Fruit fly (Drosophila melanogaster) whole organism, embryonic: ENCODE data around the gene CG7650.

Experiments
- Asciz ChIP-seq: fragments of 200-800 bp; sonication (Bioruptor generic); optimal IDR thresholded peaks from 2 replicates; lab custom pipeline; 2017; ENCODE audit warnings: missing biosample characterization, mild to moderate bottlenecking, missing genetic modification characterization, missing genetic modification reagents
- Atf-2 ChIP-seq: fragments of 200-800 bp; sonication (Bioruptor generic); optimal IDR thresholded peaks from 2 replicates; lab custom pipeline; 2016; ENCODE audit warnings: missing biosample characterization, missing genetic modification characterization
- Awh ChIP-seq: fragments of 200-800 bp; sonication (Bioruptor generic); IDR thresholded peaks from 2 replicates; pipeline ENCODE4, ENCODE4 v1.3.6; 2022; ENCODE audit warnings: missing biosample characterization, missing genetic modification characterization
- Bteb2 ChIP-seq: fragments of 200-800 bp; sonication (Bioruptor generic); optimal IDR thresholded peaks from 2 replicates; lab custom pipeline; 2016; ENCODE audit warnings: missing biosample characterization, missing genetic modification characterization
- C15 ChIP-seq: fragments of 200-800 bp; sonication (Bioruptor generic); IDR thresholded peaks from 3 replicates; pipeline ENCODE4 v1.3.6; 2022; ENCODE audit warnings: missing biosample characterization, missing genetic modification characterization
- CG10274 ChIP-seq: fragments of 200-800 bp; sonication (Bioruptor generic); optimal IDR thresholded peaks from 3 replicates; lab custom pipeline; 2017; ENCODE audit warnings: missing biosample characterization, mild to moderate bottlenecking, missing genetic modification characterization
- CG10462 ChIP-seq: fragments of 200-800 bp; sonication (Bioruptor generic); optimal IDR thresholded peaks from 2 replicates; lab custom pipeline; 2016; ENCODE audit warnings: missing biosample characterization, missing genetic modification characterization
- CG10654 ChIP-seq: fragments of 200-800 bp; sonication (Bioruptor generic); optimal IDR thresholded peaks from 2 replicates; lab custom pipeline; 2016; ENCODE audit warnings: missing biosample characterization, missing genetic modification characterization
- CG15011 ChIP-seq: fragments of 200-800 bp; sonication (Bioruptor generic); optimal IDR thresholded peaks from 3 replicates; lab custom pipeline; 2018; ENCODE audit warnings: missing biosample characterization, mild to moderate bottlenecking, missing genetic modification characterization
- CG15269 ChIP-seq: fragments of 200-800 bp; sonication (Bioruptor generic); optimal IDR thresholded peaks from 2 replicates; lab custom pipeline; 2018; ENCODE audit warnings: missing biosample characterization, mild to moderate bottlenecking, missing genetic modification characterization, moderate library complexity
- CG15601 ChIP-seq: fragments of 200-800 bp; sonication (Bioruptor generic); optimal IDR thresholded peaks from 3 replicates; lab custom pipeline; 2019; ENCODE audit warnings: missing biosample characterization, mild to moderate bottlenecking, missing genetic modification characterization, moderate library complexity
- CG1647 ChIP-seq: fragments of 200-800 bp; sonication (Bioruptor generic); optimal IDR thresholded peaks from 3 replicates; lab custom pipeline; 2016; ENCODE audit warnings: missing biosample characterization, missing genetic modification characterization
- CG2199 ChIP-seq: fragments of 200-800 bp; sonication (Bioruptor generic); IDR thresholded peaks from 3 replicates; pipeline ENCODE4 v1.3.6; 2022; ENCODE audit warnings: missing biosample characterization, missing genetic modification characterization
- CG2678 ChIP-seq: fragments of 200-800 bp; sonication (Bioruptor generic); optimal IDR thresholded peaks from 3 replicates; lab custom pipeline; 2019; ENCODE audit warnings: missing biosample characterization, mild to moderate bottlenecking, missing genetic modification characterization, moderate library complexity
- CG2889 ChIP-seq: fragments of 200-800 bp; sonication (Bioruptor generic); IDR thresholded peaks from 3 replicates; pipeline ENCODE4 v1.3.6; 2022; ENCODE audit warnings: missing biosample characterization, missing genetic modification characterization
- CG4282 ChIP-seq: fragments of 200-800 bp; sonication (Bioruptor generic); optimal IDR thresholded peaks from 2 replicates; lab custom pipeline; 2016; ENCODE audit warnings: missing biosample characterization, missing genetic modification characterization
- CG7357 ChIP-seq: fragments of 200-800 bp; sonication (Bioruptor generic); IDR thresholded peaks from 3 replicates; pipeline ENCODE4 v1.3.6; 2022; ENCODE audit warnings: missing biosample characterization, missing genetic modification characterization
- CG7786 ChIP-seq: fragments of 200-800 bp; sonication (Bioruptor generic); optimal IDR thresholded peaks from 2 replicates; lab custom pipeline; 2016; ENCODE audit warnings: missing biosample characterization, missing genetic modification characterization
- CG8359 ChIP-seq: fragments of 200-800 bp; sonication (Bioruptor generic); optimal IDR thresholded peaks from 2 replicates; lab custom pipeline; 2017; ENCODE audit warnings: missing biosample characterization, mild to moderate bottlenecking, missing genetic modification characterization, borderline replicate concordance
- CG9215 ChIP-seq: fragments of 200-800 bp; sonication (Bioruptor generic); IDR thresholded peaks from 2 replicates; pipeline ENCODE4 v1.3.6; 2022; ENCODE audit warnings: missing biosample characterization, missing genetic modification characterization
- CG9876 ChIP-seq: fragments of 200-800 bp; sonication (Bioruptor generic); optimal IDR thresholded peaks from 2 replicates; lab custom pipeline; 2016; ENCODE audit warnings: missing biosample characterization, missing genetic modification characterization
- CG9932 ChIP-seq: fragments of 200-800 bp; sonication (Bioruptor generic); IDR thresholded peaks from 2 replicates; pipeline ENCODE4 v1.3.6; 2022; ENCODE audit warnings: missing biosample characterization, missing genetic modification characterization
- CoRest ChIP-seq: fragments of 200-800 bp; sonication (Bioruptor generic); optimal IDR thresholded peaks from 3 replicates; lab custom pipeline; 2018; ENCODE audit warnings: missing biosample characterization, mild to moderate bottlenecking, missing genetic modification characterization, moderate library complexity
- Dad ChIP-seq: fragments of 200-800 bp; sonication (Bioruptor generic); optimal IDR thresholded peaks from 3 replicates; lab custom pipeline; 2016; ENCODE audit warnings: missing biosample characterization, missing genetic modification characterization
- Dek ChIP-seq: fragments of 200-800 bp; sonication (Bioruptor generic); optimal IDR thresholded peaks from 3 replicates; lab custom pipeline; 2019; ENCODE audit warnings: missing biosample characterization, mild to moderate bottlenecking, missing genetic modification characterization, moderate library complexity
- Dip2 ChIP-seq: fragments of 200-800 bp; sonication (Bioruptor generic); IDR thresholded peaks from 2 replicates; pipeline ENCODE4 v1.3.6; 2022; ENCODE audit warnings: missing biosample characterization, missing genetic modification characterization
- Doc3 ChIP-seq: fragments of 200-800 bp; sonication (Bioruptor generic); IDR thresholded peaks from 3 replicates; pipeline ENCODE4 v1.3.6; 2022; ENCODE audit warnings: missing biosample characterization, missing genetic modification characterization; ENCODE audit not compliant: partially characterized antibody
- Fer2 ChIP-seq: fragments of 200-800 bp; sonication (Bioruptor generic); optimal IDR thresholded peaks from 2 replicates; lab custom pipeline; 2018; ENCODE audit warnings: missing biosample characterization, mild to moderate bottlenecking, missing genetic modification characterization, moderate library complexity
- Gsc ChIP-seq: fragments of 200-800 bp; sonication (Bioruptor generic); IDR thresholded peaks from 2 replicates; pipeline ENCODE4 v1.3.6; 2022; ENCODE audit warnings: missing biosample characterization, missing genetic modification characterization
- Hey ChIP-seq: fragments of 200-800 bp; sonication (Bioruptor generic); optimal IDR thresholded peaks from 3 replicates; lab custom pipeline; 2018; ENCODE audit warnings: missing biosample characterization, mild to moderate bottlenecking, missing genetic modification characterization
- NFAT ChIP-seq: fragments of 200-800 bp; sonication (Bioruptor generic); IDR thresholded peaks from 2 replicates; pipeline ENCODE4 v1.3.6; 2022; ENCODE audit warnings: missing biosample characterization, missing genetic modification characterization
- Pdp1 ChIP-seq, 2 experiments: fragments of 200-800 bp; sonication (Bioruptor generic); optimal IDR thresholded peaks; 3 replicates each; lab custom pipeline; 2016; ENCODE audit warnings: missing biosample characterization in 2 of 2, missing genetic modification characterization in 2 of 2, mild to moderate bottlenecking in 1 of 2, moderate library complexity in 1 of 2
- Sin3A ChIP-seq: fragments of >200 bp; optimal IDR thresholded peaks from 2 replicates; lab custom pipeline; 2018
- abd-A ChIP-seq: fragments of 200-800 bp; sonication (Bioruptor generic); optimal IDR thresholded peaks from 3 replicates; lab custom pipeline; 2019; ENCODE audit warnings: missing biosample characterization, mild to moderate bottlenecking, missing genetic modification characterization, moderate library complexity
- al ChIP-seq: fragments of 200-800 bp; sonication (Bioruptor generic); IDR thresholded peaks from 2 replicates; pipeline ENCODE4 v1.3.6; 2022; ENCODE audit warnings: missing biosample characterization, missing genetic modification characterization
- bsh ChIP-seq, 2 experiments: fragments of 200-800 bp; sonication (Bioruptor generic); optimal IDR thresholded peaks; 2 replicates each; lab custom pipeline; 2017 to 2018; ENCODE audit warnings: mild to moderate bottlenecking in 2 of 2, missing biosample characterization in 2 of 2, missing genetic modification characterization in 2 of 2, moderate library complexity in 1 of 2
- chif ChIP-seq, 2 experiments: fragments of 200-800 bp; sonication (Bioruptor generic); optimal IDR thresholded peaks; 3 replicates each; lab custom pipeline; 2016; ENCODE audit warnings: missing biosample characterization in 2 of 2, missing genetic modification characterization in 2 of 2
- corto ChIP-seq: fragments of 200-800 bp; sonication (Bioruptor generic); optimal IDR thresholded peaks from 2 replicates; lab custom pipeline; 2016; ENCODE audit warnings: missing biosample characterization, mild to moderate bottlenecking, missing genetic modification characterization, moderate library complexity
- croc ChIP-seq: fragments of 200-800 bp; sonication (Bioruptor generic); conservative IDR thresholded peaks from 3 replicates; pipeline ENCODE4 v1.3.6; 2022; ENCODE audit warnings: missing biosample characterization, missing genetic modification characterization
- grn ChIP-seq: fragments of 200-800 bp; sonication (Bioruptor generic); optimal IDR thresholded peaks from 3 replicates; lab custom pipeline; 2017; ENCODE audit warnings: missing biosample characterization, missing genetic modification characterization
- gro ChIP-seq: fragments of 200-800 bp; sonication (Bioruptor generic); optimal IDR thresholded peaks from 2 replicates; lab custom pipeline; 2016; ENCODE audit warnings: missing biosample characterization, missing genetic modification characterization
- gt ChIP-seq: fragments of 200-800 bp; sonication (Bioruptor generic); IDR thresholded peaks from 2 replicates; pipeline ENCODE4 v1.3.6; 2022; ENCODE audit warnings: missing biosample characterization, missing genetic modification characterization
- mam ChIP-seq: fragments of 200-800 bp; sonication (Bioruptor generic); optimal IDR thresholded peaks from 3 replicates; lab custom pipeline; 2016; ENCODE audit warnings: missing biosample characterization, missing genetic modification characterization
- oc ChIP-seq: fragments of 200-800 bp; sonication (Bioruptor generic); optimal IDR thresholded peaks from 2 replicates; lab custom pipeline; 2018; ENCODE audit warnings: missing biosample characterization, mild to moderate bottlenecking, missing genetic modification characterization, moderate library complexity
- onecut ChIP-seq: fragments of 200-800 bp; sonication (Bioruptor generic); IDR thresholded peaks from 2 replicates; pipeline ENCODE4 v1.3.6; 2022; ENCODE audit warnings: missing biosample characterization, missing genetic modification characterization
- p53 ChIP-seq: fragments of 200-800 bp; sonication (Bioruptor generic); optimal IDR thresholded peaks from 2 replicates; lab custom pipeline; 2016; ENCODE audit warnings: missing biosample characterization, missing genetic modification characterization
- pum ChIP-seq: fragments of 200-800 bp; sonication (Bioruptor generic); optimal IDR thresholded peaks from 2 replicates; lab custom pipeline; 2016; ENCODE audit warnings: missing biosample characterization, missing genetic modification characterization
- salm ChIP-seq: fragments of 200-800 bp; sonication (Bioruptor generic); optimal IDR thresholded peaks from 2 replicates; lab custom pipeline; 2018; ENCODE audit warnings: missing biosample characterization, mild to moderate bottlenecking, missing genetic modification characterization
- tap ChIP-seq: fragments of 200-800 bp; optimal IDR thresholded peaks from 3 replicates; lab custom pipeline; 2019; ENCODE audit warnings: missing biosample characterization, mild to moderate bottlenecking, missing genetic modification characterization, moderate library complexity
- tll ChIP-seq, 2 experiments: fragments of 200-800 bp in 1 of 2; fragments of >200 bp in 1 of 2; sonication (Bioruptor generic) in 1 of 2; optimal IDR thresholded peaks; 2 replicates each; lab custom pipeline; 2017 to 2019; ENCODE audit warnings: missing biosample characterization in 2 of 2, missing genetic modification characterization in 2 of 2, mild to moderate bottlenecking in 1 of 2, moderate library complexity in 1 of 2
- unc-4 ChIP-seq: fragments of 200-800 bp; sonication (Bioruptor generic); IDR thresholded peaks from 2 replicates; pipeline ENCODE4 v1.3.6; 2022; ENCODE audit warnings: missing biosample characterization, missing genetic modification characterization; ENCODE audit not compliant: partially characterized antibody

The CG7650 gene

dm6 chr3L:15595175-15595724 is 14.9 kb downstream of the CG7650 start (continued):
- TF ChIP-seq CG15269 (tag; lab: Kevin White, UChicago): no peak
- no peak for TF ChIP-seq Hey
- no peak for TF ChIP-seq gro (GFP tag; lab: Kevin White, UChicago)
- no peak for TF ChIP-seq C15 (GFP tag; lab: Robert Waterston, UW)
- no peak for TF ChIP-seq Fer2 (tag; lab: Kevin White, UChicago)
- no peak for TF ChIP-seq tll (GFP tag; optimal IDR thresholded peaks at IDR 0.05; lab: Kevin White, UChicago)
- TF ChIP-seq NFAT (GFP tag; lab: Robert Waterston, UW): no peak
- no peak for TF ChIP-seq oc (tag; lab: Kevin White, UChicago)
- no peak for TF ChIP-seq CG4282
- peak in 1 of 2 experiments; percentile 29 for TF ChIP-seq bsh (GFP tag; optimal IDR thresholded peaks at IDR 0.05; lab: Kevin White, UChicago)
- no peak for TF ChIP-seq CG9932 (GFP tag; lab: Robert Waterston, UW)
- no peak for TF ChIP-seq CG10462 (GFP tag; lab: Kevin White, UChicago)
- no peak for TF ChIP-seq CG2889
- TF ChIP-seq croc (GFP tag; lab: Robert Waterston, UW): no peak
- no peak for TF ChIP-seq onecut
- no peak for TF ChIP-seq Asciz
- no peak for TF ChIP-seq p53
- TF ChIP-seq CG15011 (GFP tag; lab: Kevin White, UChicago): no peak
- no peak; the same call in 2 of the 3 replicates for TF ChIP-seq CG2199 (GFP tag; lab: Robert Waterston, UW)
- TF ChIP-seq tap (tag; lab: Kevin White, UChicago): no peak
- no peak for TF ChIP-seq Sin3A
- no peak for TF ChIP-seq pum (GFP tag; lab: Kevin White, UChicago)
- no peak for TF ChIP-seq CG9215 (GFP tag; lab: Robert Waterston, UW)
- TF ChIP-seq Pdp1 (GFP tag; optimal IDR thresholded peaks at IDR 0.05; lab: Kevin White, UChicago): peak in 1 of 2 experiments; percentile 35
- no peak for TF ChIP-seq chif (GFP tag; optimal IDR thresholded peaks at IDR 0.05; lab: Kevin White, UChicago)
- no peak for TF ChIP-seq Dek (tag; lab: Kevin White, UChicago)
- no peak for TF ChIP-seq CG10274 (GFP tag; lab: Kevin White, UChicago)
- TF ChIP-seq CG8359 (GFP tag; lab: Kevin White, UChicago): no peak
- TF ChIP-seq CG15601 (tag; lab: Kevin White, UChicago): peak; percentile 37
- no peak for TF ChIP-seq Atf-2 (GFP tag; lab: Kevin White, UChicago)
- TF ChIP-seq Bteb2 (GFP tag; lab: Kevin White, UChicago): no peak
- TF ChIP-seq Dip2 (GFP tag; lab: Robert Waterston, UW): no peak
- no peak for TF ChIP-seq abd-A
- TF ChIP-seq Dad: no peak
- peak; percentile 6 for TF ChIP-seq CG2678 (tag; lab: Kevin White, UChicago)
- no peak for TF ChIP-seq mam
- no peak for TF ChIP-seq salm (tag; lab: Kevin White, UChicago)
- no peak for TF ChIP-seq Awh
- no peak for TF ChIP-seq CG10654 (GFP tag; lab: Kevin White, UChicago)
- peak; percentile 46 for TF ChIP-seq grn
- TF ChIP-seq CG7357: no peak
- no peak for TF ChIP-seq unc-4 (GFP tag; lab: Robert Waterston, UW)
- no peak for TF ChIP-seq gt (GFP tag; lab: Robert Waterston, UW)
- TF ChIP-seq CG7786: no peak
- no peak for TF ChIP-seq Gsc
- TF ChIP-seq Doc3 (GFP tag; lab: Robert Waterston, UW): no peak
- TF ChIP-seq al: no peak
- TF ChIP-seq CG1647 (GFP tag; lab: Kevin White, UChicago): no peak
- TF ChIP-seq CG9876: no peak
- no peak for TF ChIP-seq corto (GFP tag; lab: Kevin White, UChicago)
- peak; percentile 8 for TF ChIP-seq CoRest (tag; lab: Kevin White, UChicago)
